Worm (Caenorhabditis elegans) whole organism, L4 larva: ENCODE data around the gene F32D1.7.

Source experiments
- D1046.2 ChIP-seq: fragments of 200-800 bp; sonication (Bioruptor generic); IDR thresholded peaks from 2 replicates; pipeline ENCODE4 v1.3.6; 2022; ENCODE audit warnings: missing genetic modification characterization, missing compliant biosample characterization
- F44E2.7 ChIP-seq: fragments of 200-800 bp; sonication (Bioruptor generic); IDR thresholded peaks from 2 replicates; pipeline ENCODE4 v2.1.2; 2022; ENCODE audit warnings: missing genetic modification characterization, missing compliant biosample characterization
- F49E8.2 ChIP-seq: sonication (generic microtip); optimal IDR thresholded peaks from 2 replicates; lab custom pipeline; 2016; ENCODE audit warnings: missing compliant biosample characterization, mild to moderate bottlenecking, missing genetic modification characterization, borderline replicate concordance
- T20F7.1 ChIP-seq: fragments of 200-800 bp; sonication (Bioruptor generic); optimal IDR thresholded peaks from 2 replicates; lab custom pipeline; 2018; ENCODE audit warnings: mild to moderate bottlenecking, missing genetic modification characterization, missing compliant biosample characterization
- T26A8.4 ChIP-seq: fragments of 200-800 bp; sonication (Bioruptor generic); IDR thresholded peaks from 2 replicates; pipeline ENCODE4 v1.3.6; 2022; ENCODE audit warnings: missing genetic modification characterization, missing compliant biosample characterization
- Y105C5A.15 ChIP-seq: fragments of 200-800 bp; sonication (Bioruptor generic); IDR thresholded peaks from 2 replicates; pipeline ENCODE4 v1.3.6; 2022; ENCODE audit warnings: missing genetic modification characterization, missing compliant biosample characterization
- ZK337.2 ChIP-seq: fragments of 200-800 bp; sonication (Bioruptor generic); IDR thresholded peaks from 2 replicates; pipeline ENCODE4 v1.3.6; 2022; ENCODE audit warnings: missing genetic modification reagents, missing genetic modification characterization, missing compliant biosample characterization
- ZK546.5 ChIP-seq, 2 experiments: sonication (generic microtip); optimal IDR thresholded peaks; 2 replicates each; lab custom pipeline; 2017; ENCODE audit warnings: missing biosample characterization in 2 of 2, missing genetic modification characterization in 2 of 2
- aha-1 ChIP-seq: fragments of 150-350 bp; peaks from one replicate; lab custom pipeline; 2014; ENCODE audit warnings: missing biosample characterization, missing genetic modification characterization
- arid-1 ChIP-seq: fragments of 200-800 bp; sonication (Bioruptor generic); conservative IDR thresholded peaks from 2 replicates; pipeline ENCODE4 v1.3.6; 2022; ENCODE audit warnings: missing genetic modification reagents, missing genetic modification characterization, missing compliant biosample characterization
- ceh-28 ChIP-seq: fragments of 150-350 bp; optimal IDR thresholded peaks from 2 replicates; lab custom pipeline; 2014; ENCODE audit warnings: missing biosample characterization, missing genetic modification reagents, missing genetic modification characterization
- ceh-62 ChIP-seq: sonication (generic microtip); optimal IDR thresholded peaks from 2 replicates; lab custom pipeline; 2017; ENCODE audit warnings: missing biosample characterization, missing genetic modification characterization
- ceh-82 ChIP-seq: sonication (generic microtip); optimal IDR thresholded peaks from 2 replicates; lab custom pipeline; 2017; ENCODE audit warnings: missing biosample characterization, missing genetic modification characterization
- cey-2 ChIP-seq: sonication (generic microtip); optimal IDR thresholded peaks from 3 replicates; lab custom pipeline; 2017; ENCODE audit warnings: missing genetic modification characterization, mild to moderate bottlenecking, missing compliant biosample characterization, antibody characterized with exemption, borderline replicate concordance; ENCODE audit not compliant: insufficient read depth
- ctbp-1 ChIP-seq: fragments of 200-800 bp; sonication (Bioruptor generic); IDR thresholded peaks from 2 replicates; pipeline ENCODE4 v1.3.6; 2022; ENCODE audit warnings: missing genetic modification reagents, missing genetic modification characterization, missing compliant biosample characterization
- daf-12 ChIP-seq: fragments of 150-350 bp; optimal IDR thresholded peaks from 2 replicates; lab custom pipeline; 2014; ENCODE audit warnings: missing biosample characterization, missing genetic modification reagents, missing genetic modification characterization
- daf-8 ChIP-seq: fragments of 200-800 bp; sonication (Bioruptor generic); IDR thresholded peaks from 2 replicates; pipeline ENCODE4 v1.3.6; 2022; ENCODE audit warnings: missing genetic modification characterization, missing compliant biosample characterization
- dmd-6 ChIP-seq: fragments of 200-800 bp; sonication (Bioruptor generic); IDR thresholded peaks from 2 replicates; pipeline ENCODE4 v1.3.6; 2022; ENCODE audit warnings: missing genetic modification reagents, missing genetic modification characterization, missing compliant biosample characterization
- dmd-9 ChIP-seq: fragments of 200-800 bp; sonication (Bioruptor generic); IDR thresholded peaks from 2 replicates; pipeline ENCODE4 v1.3.6; 2022; ENCODE audit warnings: missing genetic modification reagents, missing genetic modification characterization, missing compliant biosample characterization
- duxl-1 ChIP-seq: sonication (generic microtip); optimal IDR thresholded peaks from 2 replicates; lab custom pipeline; 2016; ENCODE audit warnings: mild to moderate bottlenecking, missing genetic modification characterization, moderate library complexity, missing compliant biosample characterization; ENCODE audit not compliant: poor library complexity
- dve-1 ChIP-seq: sonication (generic microtip); optimal IDR thresholded peaks from 2 replicates; lab custom pipeline; 2017; ENCODE audit warnings: antibody characterized with exemption, mild to moderate bottlenecking, missing genetic modification characterization, missing compliant biosample characterization; ENCODE audit not compliant: insufficient read depth
- fkh-10 ChIP-seq: fragments of 150-350 bp; optimal IDR thresholded peaks from 2 replicates; lab custom pipeline; 2014; ENCODE audit warnings: missing biosample characterization, missing genetic modification reagents, missing genetic modification characterization
- fos-1 ChIP-seq: fragments of 150-350 bp; optimal IDR thresholded peaks from 2 replicates; lab custom pipeline; 2014; ENCODE audit warnings: missing biosample characterization, missing genetic modification characterization
- hlh-30 ChIP-seq: sonication (generic microtip); optimal IDR thresholded peaks from 2 replicates; lab custom pipeline; 2017; ENCODE audit warnings: antibody characterized with exemption, mild to moderate bottlenecking, missing genetic modification characterization, missing compliant biosample characterization; ENCODE audit not compliant: insufficient read depth
- hmg-1.1 ChIP-seq: fragments of 200-800 bp; sonication (Bioruptor generic); IDR thresholded peaks from 2 replicates; pipeline ENCODE4 v1.3.6; 2022; ENCODE audit warnings: missing genetic modification reagents, missing genetic modification characterization, missing compliant biosample characterization
- lim-7 ChIP-seq: fragments of 200-800 bp; sonication (Bioruptor generic); IDR thresholded peaks from 2 replicates; pipeline ENCODE4 v1.3.6; 2022; ENCODE audit warnings: missing genetic modification characterization, missing compliant biosample characterization
- lin-13 ChIP-seq: fragments of 150-350 bp; optimal IDR thresholded peaks from 2 replicates; lab custom pipeline; 2014; ENCODE audit warnings: missing biosample characterization, missing genetic modification reagents, missing genetic modification characterization
- lin-38 ChIP-seq: fragments of 200-800 bp; sonication (Bioruptor generic); IDR thresholded peaks from 2 replicates; pipeline ENCODE4 v1.3.6; 2022; ENCODE audit warnings: missing genetic modification reagents, missing genetic modification characterization, missing compliant biosample characterization
- lir-3 ChIP-seq: sonication (generic microtip); optimal IDR thresholded peaks from 2 replicates; lab custom pipeline; 2016; ENCODE audit warnings: mild to moderate bottlenecking, missing genetic modification characterization, missing compliant biosample characterization
- mdl-1 ChIP-seq, 2 experiments: fragments of 150-350 bp in 1 of 2; sonication (generic microtip) in 1 of 2; optimal IDR thresholded peaks; 2 replicates each; lab custom pipeline; 2014 to 2017; ENCODE audit warnings: missing biosample characterization in 2 of 2, missing genetic modification characterization in 2 of 2
- mdt-29 ChIP-seq: fragments of 200-800 bp; sonication (Bioruptor generic); IDR thresholded peaks from 2 replicates; pipeline ENCODE4 v1.3.6; 2022; ENCODE audit warnings: missing genetic modification reagents, missing genetic modification characterization, missing compliant biosample characterization
- mes-2 ChIP-seq: sonication (generic microtip); optimal IDR thresholded peaks from 2 replicates; lab custom pipeline; 2016; ENCODE audit warnings: missing genotype, mild to moderate bottlenecking, missing genetic modification characterization, missing compliant biosample characterization; ENCODE audit not compliant: poor library complexity, severe bottlenecking
- mxl-3 ChIP-seq: fragments of 200-800 bp; sonication (Bioruptor generic); optimal IDR thresholded peaks from 2 replicates; lab custom pipeline; 2018; ENCODE audit warnings: mild to moderate bottlenecking, missing genetic modification characterization, missing compliant biosample characterization
- nhr-102 ChIP-seq: sonication (generic microtip); optimal IDR thresholded peaks from 2 replicates; lab custom pipeline; 2016; ENCODE audit warnings: mild to moderate bottlenecking, missing genetic modification characterization, moderate library complexity, missing compliant biosample characterization
- nhr-111 ChIP-seq: fragments of 200-800 bp; sonication (Bioruptor generic); optimal IDR thresholded peaks from 2 replicates; lab custom pipeline; 2018; ENCODE audit warnings: mild to moderate bottlenecking, missing genetic modification characterization, missing compliant biosample characterization
- nhr-25 ChIP-seq: sonication (generic microtip); optimal IDR thresholded peaks from 2 replicates; lab custom pipeline; 2017; ENCODE audit warnings: missing genetic modification characterization, mild to moderate bottlenecking, missing compliant biosample characterization, antibody characterized with exemption, moderate library complexity, borderline replicate concordance; ENCODE audit not compliant: insufficient read depth
- nhr-48 ChIP-seq: sonication (generic microtip); optimal IDR thresholded peaks from 2 replicates; lab custom pipeline; 2016; ENCODE audit warnings: mild to moderate bottlenecking, missing genetic modification characterization, missing compliant biosample characterization
- nhr-6 ChIP-seq: fragments of 150-350 bp; optimal IDR thresholded peaks from 2 replicates; lab custom pipeline; 2014; ENCODE audit warnings: missing biosample characterization, missing genetic modification characterization
- nhr-76 ChIP-seq: fragments of 150-350 bp; optimal IDR thresholded peaks from 2 replicates; lab custom pipeline; 2014; ENCODE audit warnings: missing biosample characterization, missing genetic modification characterization
- nhr-77 ChIP-seq: fragments of 150-350 bp; optimal IDR thresholded peaks from 2 replicates; lab custom pipeline; 2014; ENCODE audit warnings: missing biosample characterization, missing genetic modification characterization
- pha-4 ChIP-seq, 2 experiments: fragments of 150-350 bp in 1 of 2; fragments of 200-800 bp in 1 of 2; sonication (Bioruptor generic) in 1 of 2; IDR thresholded peaks in 1 of 2; optimal IDR thresholded peaks in 1 of 2; 2 replicates each; pipeline versions ENCODE4 v1.3.6 to Lab custom; 2014 to 2022; ENCODE audit warnings: missing genetic modification characterization in 2 of 2, missing genetic modification reagents in 2 of 2, missing biosample characterization in 1 of 2, missing compliant biosample characterization in 1 of 2
- rbr-2 ChIP-seq: sonication (generic microtip); optimal IDR thresholded peaks from 2 replicates; lab custom pipeline; 2016; ENCODE audit warnings: missing genotype, missing genetic modification characterization, missing compliant biosample characterization
- saeg-2 ChIP-seq: fragments of 200-800 bp; sonication (Bioruptor generic); IDR thresholded peaks from 2 replicates; pipeline ENCODE4 v1.3.6; 2022; ENCODE audit warnings: missing genetic modification reagents, missing genetic modification characterization, missing compliant biosample characterization
- skn-1 ChIP-seq: fragments of 150-350 bp; optimal IDR thresholded peaks from 2 replicates; lab custom pipeline; 2014; ENCODE audit warnings: missing biosample characterization, missing genetic modification characterization
- spr-1 ChIP-seq: sonication (generic microtip); optimal IDR thresholded peaks from 2 replicates; lab custom pipeline; 2016; ENCODE audit warnings: mild to moderate bottlenecking, missing genetic modification characterization, missing compliant biosample characterization
- spr-3 ChIP-seq: fragments of 200-800 bp; sonication (Bioruptor generic); optimal IDR thresholded peaks from 2 replicates; lab custom pipeline; 2018; ENCODE audit warnings: mild to moderate bottlenecking, missing genetic modification characterization, missing compliant biosample characterization
- unc-62 ChIP-seq, 3 experiments: fragments of 150-350 bp in 1 of 3; sonication (generic microtip); optimal IDR thresholded peaks in 2 of 3; peaks in 1 of 3; 1 replicate in 1 of 3; 2 replicates in 2 of 3; lab custom pipeline; 2014 to 2017; ENCODE audit warnings: missing biosample characterization in 3 of 3, missing genetic modification characterization in 3 of 3, missing genetic modification reagents in 3 of 3, missing genotype in 1 of 3
- zip-11 ChIP-seq: fragments of 200-800 bp; sonication (Bioruptor generic); IDR thresholded peaks from 2 replicates; pipeline ENCODE4 v1.3.6; 2022; ENCODE audit warnings: missing genetic modification characterization, missing compliant biosample characterization
- ztf-7 ChIP-seq: fragments of 150-350 bp; optimal IDR thresholded peaks from 2 replicates; lab custom pipeline; 2014; ENCODE audit warnings: missing biosample characterization, missing genetic modification characterization

The F32D1.7 gene

DNA sequence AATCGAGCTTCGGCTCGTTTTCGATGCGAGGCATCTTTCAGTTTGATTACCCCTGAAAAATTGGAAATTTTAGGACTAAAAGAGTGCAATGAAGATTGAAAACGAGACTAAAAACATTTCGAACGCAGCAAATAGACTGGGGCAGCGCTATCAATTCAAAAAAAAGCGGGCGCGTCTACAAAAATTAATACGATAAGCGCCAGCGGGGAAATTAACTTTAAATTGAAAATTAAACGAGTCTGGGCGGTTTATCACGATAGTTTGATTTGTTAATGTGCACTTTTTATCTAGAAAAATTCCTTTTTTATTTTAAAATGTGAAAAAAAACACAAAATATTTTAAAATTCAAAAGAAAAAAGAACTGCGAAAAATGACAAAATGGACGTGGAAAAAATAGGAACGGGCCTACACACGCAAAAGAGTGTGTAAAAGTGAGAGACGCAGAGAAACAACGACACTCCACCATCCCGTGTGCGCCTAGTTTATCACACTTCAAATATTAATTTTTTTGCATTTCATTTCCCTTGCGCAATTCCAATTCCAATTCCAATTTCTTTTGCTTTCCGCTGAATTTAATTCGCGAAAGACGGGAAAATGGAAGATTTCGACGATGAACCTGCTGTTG, 4.6 kb downstream of the F32D1.7 start, which contains the start of the genes gmpr-1 and fipp-1 (continued):
- TF ChIP-seq daf-8 (no peak), lir-3 (tag; lab: Kevin White, UChicago) (no peak), fkh-10 (GFP tag; lab: Kevin White, UChicago) (no peak), ceh-62 (no peak), ceh-82 (tag; lab: Kevin White, UChicago) (no peak), lim-7 (no peak), hmg-1.1 (GFP tag; lab: Robert Waterston, UW) (peak; percentile 53), F44E2.7 (GFP tag; lab: Robert Waterston, UW) (no peak), saeg-2 (GFP tag; lab: Robert Waterston, UW) (no peak), mes-2 (tag; lab: Kevin White, UChicago) (peak; percentile 60), mdl-1 (tag; optimal IDR thresholded peaks at IDR 0.05; lab: Kevin White, UChicago) (peak in 1 of 2 experiments; percentile 8), cey-2 (tag; lab: Kevin White, UChicago) (no peak), F49E8.2 (no peak), ZK337.2 (GFP tag; lab: Robert Waterston, UW) (no peak), dmd-9 (GFP tag; lab: Robert Waterston, UW) (no peak), arid-1 (no peak), spr-3 (GFP tag; lab: Kevin White, UChicago) (no peak), dve-1 (tag; lab: Kevin White, UChicago) (peak; percentile 51), ceh-28 (no peak), skn-1 (no peak), nhr-102 (no peak), unc-62 (GFP tag; optimal IDR thresholded peaks at IDR 0.05 in 1 of 2; lab: Kevin White, UChicago) (no peak), unc-62 (tag; optimal IDR thresholded peaks at IDR 0.05; lab: Kevin White, UChicago) (no peak), T20F7.1 (GFP tag; lab: Kevin White, UChicago) (peak; percentile 99), nhr-111 (no peak), lin-13 (GFP tag; lab: Kevin White, UChicago) (no peak), ctbp-1 (GFP tag; lab: Robert Waterston, UW) (no peak), spr-1 (tag; lab: Kevin White, UChicago) (no peak), ztf-7 (no peak), mxl-3 (GFP tag; lab: Kevin White, UChicago) (no peak), Y105C5A.15 (GFP tag; lab: Robert Waterston, UW) (no peak), daf-12 (tag; lab: Kevin White, UChicago) (no peak), mdt-29 (no peak), ZK546.5 (tag; optimal IDR thresholded peaks at IDR 0.05; lab: Kevin White, UChicago) (no peak), dmd-6 (GFP tag; lab: Robert Waterston, UW) (no peak), hlh-30 (tag; lab: Kevin White, UChicago) (peak; percentile 42), nhr-6 (tag; lab: Kevin White, UChicago) (no peak), rbr-2 (tag; lab: Kevin White, UChicago) (no peak), T26A8.4 (GFP tag; lab: Robert Waterston, UW) (no peak), nhr-76 (tag; lab: Kevin White, UChicago) (no peak), fos-1 (tag; lab: Kevin White, UChicago) (no peak), aha-1 (tag; lab: Kevin White, UChicago) (no peak), duxl-1 (no peak), D1046.2 (GFP tag; lab: Robert Waterston, UW) (no peak), lin-38 (GFP tag; lab: Robert Waterston, UW) (peak; percentile 31; the same call in 1 of the 2 replicates), pha-4 (GFP tag; IDR thresholded peaks at IDR 0.05; lab: Robert Waterston, UW) (0 out of 2 replicates have a peak, but pooled peaks have one; percentile 26), pha-4 (tag; optimal IDR thresholded peaks at IDR 0.05; lab: Kevin White, UChicago) (no peak), nhr-77 (no peak), zip-11 (GFP tag; lab: Robert Waterston, UW) (no peak), nhr-48 (no peak), nhr-25 (peak; percentile 5)
